Worm (Caenorhabditis elegans) whole organism, L1 larva: ENCODE results near the gene best-19.

Experiments
- dpl-1 ChIP-seq, 3 experiments: fragments of 150-350 bp in 2 of 3; sonication (generic microtip) in 1 of 3; optimal IDR thresholded peaks; 2 replicates each; lab custom pipeline; 2014 to 2017; ENCODE audit warnings: missing biosample characterization in 3 of 3, missing genetic modification characterization in 3 of 3, missing genetic modification reagents in 3 of 3
- lin-13 ChIP-seq: fragments of 150-350 bp; optimal IDR thresholded peaks from 2 replicates; lab custom pipeline; 2014; ENCODE audit warnings: missing biosample characterization, missing genetic modification reagents, missing genetic modification characterization
- ztf-11 ChIP-seq, 2 experiments: sonication (generic microtip); optimal IDR thresholded peaks; 2 replicates each; lab custom pipeline; 2016 to 2017; ENCODE audit warnings: missing genetic modification characterization in 2 of 2, missing biosample characterization in 1 of 2, missing compliant biosample characterization in 1 of 2

DNA sequence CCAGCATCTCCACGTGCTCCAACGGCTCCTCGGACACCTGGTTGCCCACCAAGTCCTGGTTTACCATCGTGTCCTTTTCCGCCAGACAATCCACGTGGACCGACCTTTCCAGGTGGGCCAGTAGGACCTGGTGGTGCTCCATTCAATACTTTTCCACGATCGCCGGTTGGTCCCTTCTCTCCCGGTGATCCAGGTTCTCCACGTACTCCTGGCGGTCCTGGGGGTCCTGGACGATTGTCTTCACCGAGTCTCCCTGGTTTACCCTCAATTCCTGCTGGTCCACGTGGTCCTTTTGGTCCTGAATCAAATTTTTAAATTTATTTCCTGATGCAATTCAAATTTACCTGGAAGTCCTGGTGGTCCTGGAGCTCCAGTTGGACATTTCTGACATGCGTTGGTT, 25.1 kb upstream of the best-19 start:
- TF ChIP-seq dpl-1 (GFP tag; optimal IDR thresholded peaks at IDR 0.05; lab: Kevin White, UChicago) (no peak), lin-13 (GFP tag; lab: Kevin White, UChicago) (no peak), ztf-11 (tag; optimal IDR thresholded peaks at IDR 0.05; lab: Kevin White, UChicago) (no peak)
